Worm (Caenorhabditis elegans) whole organism, late embryonic: Measurements from ENCODE around the gene srx-131.

Experiments used
- Y22D7AL.16 ChIP-seq: sonication (generic microtip); optimal IDR thresholded peaks from 2 replicates; lab custom pipeline; 2016; ENCODE audit warnings: missing genetic modification characterization, missing compliant biosample characterization
- ahr-1 ChIP-seq: sonication (generic microtip); optimal IDR thresholded peaks from 2 replicates; lab custom pipeline; 2016; ENCODE audit warnings: missing genetic modification characterization, missing compliant biosample characterization
- ceh-30 ChIP-seq: fragments of 150-350 bp; optimal IDR thresholded peaks from 2 replicates; lab custom pipeline; 2014; ENCODE audit warnings: missing biosample characterization, missing genetic modification characterization
- dve-1 ChIP-seq: sonication (generic microtip); optimal IDR thresholded peaks from 2 replicates; lab custom pipeline; 2017; ENCODE audit warnings: antibody characterized with exemption, mild to moderate bottlenecking, missing genetic modification characterization, missing compliant biosample characterization
- elt-2 ChIP-seq: sonication (generic microtip); optimal IDR thresholded peaks from 2 replicates; lab custom pipeline; 2016; ENCODE audit warnings: missing genetic modification reagents, missing genetic modification characterization, missing compliant biosample characterization
- elt-4 ChIP-seq: sonication (generic microtip); optimal IDR thresholded peaks from 2 replicates; lab custom pipeline; 2016; ENCODE audit warnings: missing genetic modification characterization, missing compliant biosample characterization
- fkh-10 ChIP-seq: fragments of 150-350 bp; optimal IDR thresholded peaks from 2 replicates; lab custom pipeline; 2014; ENCODE audit warnings: missing biosample characterization, missing genetic modification reagents, missing genetic modification characterization
- hlh-8 ChIP-seq: sonication (generic microtip); optimal IDR thresholded peaks from 2 replicates; lab custom pipeline; 2016; ENCODE audit warnings: missing genotype, missing genetic modification characterization, missing compliant biosample characterization
- nhr-232 ChIP-seq: sonication (generic microtip); optimal IDR thresholded peaks from 2 replicates; lab custom pipeline; 2016; ENCODE audit warnings: missing genetic modification characterization, missing compliant biosample characterization
- odd-2 ChIP-seq: sonication (generic microtip); optimal IDR thresholded peaks from 2 replicates; lab custom pipeline; 2017; ENCODE audit warnings: antibody characterized with exemption, mild to moderate bottlenecking, missing genetic modification characterization, missing compliant biosample characterization
- pha-4 ChIP-seq: fragments of 150-350 bp; optimal IDR thresholded peaks from 2 replicates; lab custom pipeline; 2018; ENCODE audit warnings: missing biosample characterization, missing genetic modification reagents, missing genetic modification characterization
- syd-9 ChIP-seq: sonication (generic microtip); optimal IDR thresholded peaks from 2 replicates; lab custom pipeline; 2016; ENCODE audit warnings: mild to moderate bottlenecking, missing genetic modification characterization, moderate library complexity, missing compliant biosample characterization
- unc-86 ChIP-seq: sonication (generic microtip); optimal IDR thresholded peaks from 2 replicates; lab custom pipeline; 2016; ENCODE audit warnings: missing genetic modification characterization, missing compliant biosample characterization

- no peak for TF ChIP-seq pha-4 (tag; lab: Kevin White, UChicago)
- TF ChIP-seq nhr-232: no peak
- no peak for TF ChIP-seq odd-2
- TF ChIP-seq ahr-1 (tag; lab: Kevin White, UChicago): no peak
- TF ChIP-seq ceh-30 (tag; lab: Kevin White, UChicago): no peak
- no peak for TF ChIP-seq dve-1 (tag; lab: Kevin White, UChicago)
- TF ChIP-seq fkh-10 (GFP tag; lab: Kevin White, UChicago): no peak
- TF ChIP-seq elt-2 (tag; lab: Kevin White, UChicago): no peak
- no peak for TF ChIP-seq elt-4
- TF ChIP-seq unc-86 (tag; lab: Kevin White, UChicago): no peak
- no peak for TF ChIP-seq Y22D7AL.16 (tag; lab: Kevin White, UChicago)
- no peak for TF ChIP-seq hlh-8 (tag; lab: Kevin White, UChicago)
- no peak for TF ChIP-seq syd-9 (tag; lab: Kevin White, UChicago)
These were observed 4.3 kb upstream of the srx-131 start, which contains the start of gene srx-17 for ce11 chrV:13840909-13841308.
